Fruit fly (Drosophila melanogaster) whole organism, embryonic: Measurements from ENCODE around the gene Gyf.

Experiments
- Atf-2 ChIP-seq: fragments of 200-800 bp; sonication (Bioruptor generic); optimal IDR thresholded peaks from 2 replicates; lab custom pipeline; 2016; ENCODE audit warnings: missing biosample characterization, missing genetic modification characterization
- CG11504 ChIP-seq: fragments of 200-800 bp; sonication (Bioruptor generic); optimal IDR thresholded peaks from 3 replicates; lab custom pipeline; 2019; ENCODE audit warnings: missing biosample characterization, mild to moderate bottlenecking, missing genetic modification characterization, moderate library complexity
- CG12219 ChIP-seq: fragments of 200-800 bp; sonication (Bioruptor generic); optimal IDR thresholded peaks from 3 replicates; lab custom pipeline; 2018; ENCODE audit warnings: missing biosample characterization, mild to moderate bottlenecking, missing genetic modification characterization
- CG14860 ChIP-seq: fragments of 200-800 bp; sonication (Bioruptor generic); IDR thresholded peaks from 3 replicates; pipeline ENCODE4 v1.3.6; 2022; ENCODE audit warnings: missing biosample characterization, missing genetic modification characterization; ENCODE audit not compliant: partially characterized antibody
- CG16863 ChIP-seq: fragments of 200-800 bp; sonication (Bioruptor generic); optimal IDR thresholded peaks from 3 replicates; lab custom pipeline; 2016; ENCODE audit warnings: missing biosample characterization, missing genetic modification characterization
- CG17568 ChIP-seq: fragments of 200-800 bp; sonication (Bioruptor generic); optimal IDR thresholded peaks from 2 replicates; lab custom pipeline; 2018; ENCODE audit warnings: missing biosample characterization, mild to moderate bottlenecking, missing genetic modification characterization, moderate library complexity
- CG17802 ChIP-seq: fragments of 200-800 bp; sonication (Bioruptor generic); optimal IDR thresholded peaks from 2 replicates; lab custom pipeline; 2018; ENCODE audit warnings: missing biosample characterization, mild to moderate bottlenecking, missing genetic modification characterization, moderate library complexity
- CG2712 ChIP-seq: fragments of 200-800 bp; optimal IDR thresholded peaks from 3 replicates; lab custom pipeline; 2019; ENCODE audit warnings: missing biosample characterization, mild to moderate bottlenecking, missing genetic modification characterization, moderate library complexity
- CG4707 ChIP-seq: fragments of 200-800 bp; sonication (Bioruptor generic); optimal IDR thresholded peaks from 2 replicates; lab custom pipeline; 2018; ENCODE audit warnings: missing biosample characterization, mild to moderate bottlenecking, missing genetic modification characterization, moderate library complexity
- CG6689 ChIP-seq: fragments of 200-800 bp; sonication (Bioruptor generic); IDR thresholded peaks from 2 replicates; pipeline ENCODE4 v1.3.6; 2022; ENCODE audit warnings: missing biosample characterization, missing genetic modification characterization
- CG8290 ChIP-seq, 3 experiments: fragments of 200-800 bp; sonication (Bioruptor generic); optimal IDR thresholded peaks; 2 replicates each; lab custom pipeline; 2016 to 2019; ENCODE audit warnings: missing biosample characterization in 3 of 3, missing genetic modification characterization in 3 of 3, mild to moderate bottlenecking in 2 of 3, moderate library complexity in 1 of 3
- CG8765 ChIP-seq: fragments of 200-800 bp; sonication (Bioruptor generic); IDR thresholded peaks from 2 replicates; pipeline ENCODE4 v1.3.6; 2022; ENCODE audit warnings: missing biosample characterization, missing genetic modification characterization
- CG8924 ChIP-seq: fragments of 200-800 bp; optimal IDR thresholded peaks from 3 replicates; lab custom pipeline; 2019; ENCODE audit warnings: missing biosample characterization, mild to moderate bottlenecking, missing genetic modification characterization, moderate library complexity
- CG9817 ChIP-seq: fragments of 200-800 bp; sonication (Bioruptor generic); optimal IDR thresholded peaks from 2 replicates; lab custom pipeline; 2018; ENCODE audit warnings: missing biosample characterization, mild to moderate bottlenecking, missing genetic modification characterization, moderate library complexity
- CG9876 ChIP-seq: fragments of 200-800 bp; sonication (Bioruptor generic); optimal IDR thresholded peaks from 2 replicates; lab custom pipeline; 2016; ENCODE audit warnings: missing biosample characterization, missing genetic modification characterization
- Chrac-16 ChIP-seq: fragments of 200-800 bp; sonication (Bioruptor generic); optimal IDR thresholded peaks from 3 replicates; lab custom pipeline; 2016; ENCODE audit warnings: missing biosample characterization, missing genetic modification characterization
- CoRest ChIP-seq: fragments of 200-800 bp; sonication (Bioruptor generic); optimal IDR thresholded peaks from 3 replicates; lab custom pipeline; 2018; ENCODE audit warnings: missing biosample characterization, mild to moderate bottlenecking, missing genetic modification characterization, moderate library complexity
- Dref ChIP-seq: fragments of 200-800 bp; sonication (Bioruptor generic); IDR thresholded peaks from 2 replicates; pipeline ENCODE4 v1.3.6; 2022; ENCODE audit warnings: missing biosample characterization, missing genetic modification characterization
- E2f2 ChIP-seq: fragments of 200-800 bp; sonication (Bioruptor generic); IDR thresholded peaks from 2 replicates; pipeline ENCODE4 v1.3.6; 2022; ENCODE audit warnings: missing biosample characterization, missing genetic modification characterization
- Hand ChIP-seq: fragments of 200-800 bp; sonication (Bioruptor generic); optimal IDR thresholded peaks from 2 replicates; lab custom pipeline; 2017; ENCODE audit warnings: mild to moderate bottlenecking, missing biosample characterization, missing genetic modification reagents, missing genetic modification characterization
- HmgZ ChIP-seq: fragments of 200-800 bp; sonication (Bioruptor generic); optimal IDR thresholded peaks from 2 replicates; lab custom pipeline; 2018; ENCODE audit warnings: missing biosample characterization, mild to moderate bottlenecking, missing genetic modification characterization
- NK7.1 ChIP-seq: fragments of 200-800 bp; sonication (Bioruptor generic); optimal IDR thresholded peaks from 3 replicates; lab custom pipeline; 2016; ENCODE audit warnings: missing biosample characterization, missing genetic modification characterization
- Scr ChIP-seq: fragments of 200-800 bp; sonication (Bioruptor generic); IDR thresholded peaks from 2 replicates; pipeline ENCODE4 v1.3.6; 2022; ENCODE audit warnings: missing biosample characterization, missing genetic modification characterization; ENCODE audit not compliant: partially characterized antibody
- Stat92E ChIP-seq, 3 experiments: fragments of >200 bp in 2 of 3; fragments of 200-800 bp in 1 of 3; sonication (Bioruptor generic) in 1 of 3; optimal IDR thresholded peaks; 2 replicates each; lab custom pipeline; 2017 to 2019; ENCODE audit warnings: missing biosample characterization in 3 of 3, missing genetic modification characterization in 3 of 3, mild to moderate bottlenecking in 1 of 3, moderate library complexity in 1 of 3
- Taf1 ChIP-seq: fragments of 200-800 bp; sonication (Bioruptor generic); IDR thresholded peaks from 2 replicates; pipeline ENCODE4 v1.3.6; 2022; ENCODE audit warnings: missing biosample characterization, missing genetic modification characterization
- Xbp1 ChIP-seq: fragments of 200-800 bp; sonication (Bioruptor generic); optimal IDR thresholded peaks from 3 replicates; lab custom pipeline; 2016; ENCODE audit warnings: missing biosample characterization, mild to moderate bottlenecking, missing genetic modification characterization
- al ChIP-seq: fragments of 200-800 bp; sonication (Bioruptor generic); IDR thresholded peaks from 2 replicates; pipeline ENCODE4 v1.3.6; 2022; ENCODE audit warnings: missing biosample characterization, missing genetic modification characterization
- ase ChIP-seq: fragments of 200-800 bp; sonication (Bioruptor generic); IDR thresholded peaks from 3 replicates; pipeline ENCODE4 v1.3.6; 2022; ENCODE audit warnings: missing biosample characterization, missing genetic modification characterization
- croc ChIP-seq: fragments of 200-800 bp; sonication (Bioruptor generic); conservative IDR thresholded peaks from 3 replicates; pipeline ENCODE4 v1.3.6; 2022; ENCODE audit warnings: missing biosample characterization, missing genetic modification characterization
- dm ChIP-seq: fragments of 200-800 bp; sonication (Bioruptor generic); optimal IDR thresholded peaks from 3 replicates; lab custom pipeline; 2016; ENCODE audit warnings: missing biosample characterization, missing genetic modification characterization
- fd102C ChIP-seq: fragments of 200-800 bp; sonication (Bioruptor generic); optimal IDR thresholded peaks from 2 replicates; lab custom pipeline; 2018; ENCODE audit warnings: missing biosample characterization, mild to moderate bottlenecking, missing genetic modification characterization, moderate library complexity
- fd3F ChIP-seq: fragments of 200-800 bp; sonication (Bioruptor generic); optimal IDR thresholded peaks from 2 replicates; lab custom pipeline; 2018; ENCODE audit warnings: missing biosample characterization, mild to moderate bottlenecking, missing genetic modification characterization, moderate library complexity
- fd96Cb ChIP-seq: fragments of 200-800 bp; sonication (Bioruptor generic); optimal IDR thresholded peaks from 2 replicates; lab custom pipeline; 2018; ENCODE audit warnings: missing biosample characterization, mild to moderate bottlenecking, missing genetic modification characterization, moderate library complexity
- ftz-f1 ChIP-seq: fragments of 200-800 bp; sonication (Bioruptor generic); optimal IDR thresholded peaks from 2 replicates; lab custom pipeline; 2016; ENCODE audit warnings: missing biosample characterization, missing genetic modification characterization
- grau ChIP-seq: fragments of 200-800 bp; optimal IDR thresholded peaks from 3 replicates; lab custom pipeline; 2019; ENCODE audit warnings: missing biosample characterization, mild to moderate bottlenecking, missing genetic modification characterization, moderate library complexity
- gsb ChIP-seq: fragments of 200-800 bp; sonication (Bioruptor generic); IDR thresholded peaks from 2 replicates; pipeline ENCODE4 v1.3.6; 2022; ENCODE audit warnings: missing biosample characterization, missing genetic modification characterization
- ham ChIP-seq: fragments of 200-800 bp; sonication (Bioruptor generic); IDR thresholded peaks from 2 replicates; pipeline ENCODE4 v1.3.6; 2022; ENCODE audit warnings: missing biosample characterization, missing genetic modification characterization
- inv ChIP-seq: fragments of 200-800 bp; sonication (Bioruptor generic); IDR thresholded peaks from 2 replicates; pipeline ENCODE4 v1.3.6; 2022; ENCODE audit warnings: missing biosample characterization, missing genetic modification characterization; ENCODE audit not compliant: partially characterized antibody
- klu ChIP-seq: fragments of 200-800 bp; sonication (Bioruptor generic); IDR thresholded peaks from 2 replicates; pipeline ENCODE4 v1.3.6; 2022; ENCODE audit warnings: missing biosample characterization, missing genetic modification characterization
- mirr ChIP-seq: fragments of 200-800 bp; sonication (Bioruptor generic); optimal IDR thresholded peaks from 3 replicates; lab custom pipeline; 2018; ENCODE audit warnings: missing biosample characterization, mild to moderate bottlenecking, missing genetic modification characterization
- mld ChIP-seq: fragments of 200-800 bp; sonication (Bioruptor generic); IDR thresholded peaks from 3 replicates; pipeline ENCODE4 v1.3.6; 2022; ENCODE audit warnings: missing biosample characterization, missing genetic modification characterization; ENCODE audit not compliant: partially characterized antibody
- otp ChIP-seq: fragments of 200-800 bp; sonication (Bioruptor generic); IDR thresholded peaks from 3 replicates; pipeline ENCODE4, ENCODE4 v1.3.6; 2022; ENCODE audit warnings: missing biosample characterization, missing genetic modification characterization
- pita ChIP-seq: fragments of 200-800 bp; sonication (Bioruptor generic); optimal IDR thresholded peaks from 2 replicates; lab custom pipeline; 2017; ENCODE audit warnings: missing biosample characterization, mild to moderate bottlenecking, missing genetic modification characterization
- rib ChIP-seq: fragments of 200-800 bp; sonication (Bioruptor generic); IDR thresholded peaks from 2 replicates; pipeline ENCODE4 v1.3.6; 2022; ENCODE audit warnings: missing biosample characterization, missing genetic modification characterization
- so ChIP-seq: fragments of 200-800 bp; sonication (Bioruptor generic); IDR thresholded peaks from 3 replicates; pipeline ENCODE4 v1.3.6; 2022; ENCODE audit warnings: missing biosample characterization, missing genetic modification characterization
- sqz ChIP-seq: fragments of 200-800 bp; sonication (Bioruptor generic); optimal IDR thresholded peaks from 3 replicates; lab custom pipeline; 2018; ENCODE audit warnings: missing biosample characterization, mild to moderate bottlenecking, missing genetic modification characterization
- toy ChIP-seq: fragments of 200-800 bp; sonication (Bioruptor generic); IDR thresholded peaks from 2 replicates; pipeline ENCODE4 v1.3.6; 2022; ENCODE audit warnings: missing biosample characterization, missing genetic modification characterization
- trem ChIP-seq: fragments of 200-800 bp; optimal IDR thresholded peaks from 3 replicates; lab custom pipeline; 2019; ENCODE audit warnings: missing biosample characterization, mild to moderate bottlenecking, missing genetic modification characterization, moderate library complexity
- vnd ChIP-seq: fragments of 200-800 bp; sonication (Bioruptor generic); IDR thresholded peaks from 3 replicates; pipeline ENCODE4 v1.3.6; 2022; ENCODE audit warnings: missing biosample characterization, missing genetic modification characterization; ENCODE audit not compliant: partially characterized antibody

The Gyf gene

dm6 chr4:866437-867216 lies at the start of gene Gyf (continued):
- TF ChIP-seq ase (GFP tag; lab: Robert Waterston, UW), result no peak
- TF ChIP-seq CG12219 (GFP tag; lab: Kevin White, UChicago), result no peak
- no peak for TF ChIP-seq toy (GFP tag; lab: Robert Waterston, UW)
- no peak for TF ChIP-seq E2f2 (GFP tag; lab: Robert Waterston, UW)
- TF ChIP-seq HmgZ, result peak; percentile 53
- no peak for TF ChIP-seq so
- no peak for TF ChIP-seq CG8924 (tag; lab: Kevin White, UChicago)
- no peak for TF ChIP-seq mld
- no peak for TF ChIP-seq otp
- peak; percentile 90 for TF ChIP-seq CG8290 (GFP tag; optimal IDR thresholded peaks at IDR 0.05; lab: Kevin White, UChicago)
- TF ChIP-seq CG8290 (tag; optimal IDR thresholded peaks at IDR 0.05; lab: Kevin White, UChicago), result peak; percentile 77 to 93
- no peak for TF ChIP-seq CG4707 (GFP tag; lab: Kevin White, UChicago)
- peak; percentile 37 for TF ChIP-seq CG2712
- TF ChIP-seq CG17802 (tag; lab: Kevin White, UChicago), result peak; percentile 100
- no peak for TF ChIP-seq CG14860 (GFP tag; lab: Robert Waterston, UW)
- TF ChIP-seq klu, result no peak
- TF ChIP-seq CG16863 (GFP tag; lab: Kevin White, UChicago), result no peak
- no peak for TF ChIP-seq Scr (GFP tag; lab: Robert Waterston, UW)
- TF ChIP-seq Stat92E (GFP tag; optimal IDR thresholded peaks at IDR 0.05; lab: Kevin White, UChicago), result peak in 1 of 3 experiments; percentile 61
- no peak for TF ChIP-seq inv (GFP tag; lab: Robert Waterston, UW)
- no peak for TF ChIP-seq mirr (GFP tag; lab: Kevin White, UChicago)
- no peak for TF ChIP-seq fd3F (GFP tag; lab: Kevin White, UChicago)
- peak; percentile 53 for TF ChIP-seq dm (GFP tag; lab: Kevin White, UChicago)
- no peak for TF ChIP-seq CG17568
- TF ChIP-seq CG9876 (GFP tag; lab: Kevin White, UChicago), result peak; percentile 58
- TF ChIP-seq CG8765 (GFP tag; lab: Robert Waterston, UW), result no peak
- no peak for TF ChIP-seq fd102C (GFP tag; lab: Kevin White, UChicago)
- TF ChIP-seq pita, result no peak
- peak; percentile 50 for TF ChIP-seq Xbp1 (GFP tag; lab: Kevin White, UChicago)
- TF ChIP-seq CG6689, result no peak
- no peak for TF ChIP-seq Taf1 (GFP tag; lab: Robert Waterston, UW)
- TF ChIP-seq ftz-f1 (GFP tag; lab: Kevin White, UChicago), result peak; percentile 47
- no peak for TF ChIP-seq Hand (GFP tag; lab: Kevin White, UChicago)
- TF ChIP-seq sqz (GFP tag; lab: Kevin White, UChicago), result no peak
- TF ChIP-seq trem (tag; lab: Kevin White, UChicago), result peak; percentile 40
- no peak for TF ChIP-seq Dref
- no peak for TF ChIP-seq CG11504
- TF ChIP-seq grau (tag; lab: Kevin White, UChicago), result no peak
- TF ChIP-seq CG9817 (tag; lab: Kevin White, UChicago), result no peak
- no peak for TF ChIP-seq ham (GFP tag; lab: Robert Waterston, UW)
- TF ChIP-seq rib (GFP tag; lab: Robert Waterston, UW), result no peak
- TF ChIP-seq croc, result no peak
- no peak for TF ChIP-seq vnd (GFP tag; lab: Robert Waterston, UW)
- TF ChIP-seq gsb, result no peak
- no peak for TF ChIP-seq Atf-2
- no peak for TF ChIP-seq al
- no peak for TF ChIP-seq CoRest
- TF ChIP-seq Chrac-16 (GFP tag; lab: Kevin White, UChicago), result no peak
- no peak for TF ChIP-seq NK7.1 (GFP tag; lab: Kevin White, UChicago)
- no peak for TF ChIP-seq fd96Cb (tag; lab: Kevin White, UChicago)
